Worm (Caenorhabditis elegans) whole organism, mixed stage, embryonic: Measurements from ENCODE around the gene irld-19.

Experiments
- M03D4.4 ChIP-seq: sonication (generic microtip); optimal IDR thresholded peaks from 2 replicates; lab custom pipeline; 2017; ENCODE audit warnings: mild to moderate bottlenecking, missing genetic modification characterization, missing compliant biosample characterization
- nhr-12 ChIP-seq: fragments of 150-350 bp; optimal IDR thresholded peaks from 2 replicates; lab custom pipeline; 2014; ENCODE audit warnings: missing biosample characterization, missing genetic modification characterization

DNA sequence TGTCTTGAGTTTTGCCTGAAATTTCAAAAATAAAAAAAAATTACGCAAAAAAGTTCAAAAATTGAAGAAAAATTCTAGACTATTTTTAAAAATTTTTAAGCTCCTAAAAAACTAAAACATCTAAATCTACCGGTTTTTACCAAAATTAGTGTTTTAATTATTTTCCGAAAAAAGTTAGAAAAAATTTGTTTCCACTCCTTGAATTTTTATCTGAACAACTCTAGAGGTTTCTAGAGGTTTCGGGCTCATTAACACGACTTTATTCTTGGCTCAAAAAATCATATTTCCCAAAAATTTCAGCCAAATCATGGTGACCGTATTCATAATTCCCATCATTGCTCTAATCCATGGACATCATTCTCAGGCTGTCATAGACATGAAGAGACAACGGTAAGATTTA, 20.7 kb upstream of the irld-19 start, which contains the start of gene lgc-37:
- no peak for TF ChIP-seq nhr-12 (tag; lab: Kevin White, UChicago)
- no peak for TF ChIP-seq M03D4.4 (tag; lab: Kevin White, UChicago)
